Fruit fly (Drosophila melanogaster) whole organism, prepupa: ENCODE measurements around the gene CG6678.

Experiments
- Blimp-1 ChIP-seq: fragments of 200-800 bp; sonication (Bioruptor generic); optimal IDR thresholded peaks from 3 replicates; lab custom pipeline; 2017; ENCODE audit warnings: missing biosample characterization, missing genetic modification characterization, mild to moderate bottlenecking, moderate library complexity, missing genetic modification reagents
- CG10631 ChIP-seq: fragments of 200-800 bp; sonication (Bioruptor generic); optimal IDR thresholded peaks from 2 replicates; lab custom pipeline; 2016; ENCODE audit warnings: missing biosample characterization, missing genetic modification characterization
- CG10669 ChIP-seq: fragments of 200-800 bp; sonication (Bioruptor generic); optimal IDR thresholded peaks from 3 replicates; lab custom pipeline; 2018; ENCODE audit warnings: missing biosample characterization, mild to moderate bottlenecking, missing genetic modification characterization, moderate library complexity
- CG11294 ChIP-seq: fragments of 200-800 bp; sonication (Bioruptor generic); IDR thresholded peaks from 2 replicates; pipeline ENCODE4 v1.3.6; 2022; ENCODE audit warnings: missing biosample characterization, missing genetic modification characterization
- CG11762 ChIP-seq: fragments of 200-800 bp; sonication (Bioruptor generic); optimal IDR thresholded peaks from 3 replicates; lab custom pipeline; 2016; ENCODE audit warnings: missing biosample characterization, missing genetic modification characterization; ENCODE audit not compliant: insufficient read depth
- CG11902 ChIP-seq: fragments of 200-800 bp; sonication (Bioruptor generic); optimal IDR thresholded peaks from 3 replicates; lab custom pipeline; 2016; ENCODE audit warnings: missing biosample characterization, missing genetic modification characterization
- CG15336 ChIP-seq: fragments of 200-800 bp; sonication (Bioruptor generic); IDR thresholded peaks from 2 replicates; pipeline ENCODE4 v1.3.6; 2022; ENCODE audit warnings: missing biosample characterization, missing genetic modification characterization
- CG1621 ChIP-seq: fragments of 200-800 bp; sonication (Bioruptor generic); optimal IDR thresholded peaks from 3 replicates; lab custom pipeline; 2018; ENCODE audit warnings: missing biosample characterization, mild to moderate bottlenecking, missing genetic modification characterization
- CG16779 ChIP-seq: fragments of 200-800 bp; sonication (Bioruptor generic); optimal IDR thresholded peaks from 3 replicates; lab custom pipeline; 2017; ENCODE audit warnings: missing biosample characterization, mild to moderate bottlenecking, missing genetic modification characterization
- CG3032 ChIP-seq: fragments of 200-800 bp; optimal IDR thresholded peaks from 2 replicates; lab custom pipeline; 2019; ENCODE audit warnings: missing biosample characterization, mild to moderate bottlenecking, missing genetic modification characterization, moderate library complexity
- CG3919 ChIP-seq: fragments of 200-800 bp; sonication (Bioruptor generic); optimal IDR thresholded peaks from 3 replicates; lab custom pipeline; 2016; ENCODE audit warnings: missing biosample characterization, missing genetic modification characterization
- CG4318 ChIP-seq: fragments of 200-800 bp; sonication (Bioruptor generic); optimal IDR thresholded peaks from 3 replicates; lab custom pipeline; 2017; ENCODE audit warnings: missing biosample characterization, mild to moderate bottlenecking, missing genetic modification characterization
- CG6163 ChIP-seq: fragments of 200-800 bp; sonication (Bioruptor generic); IDR thresholded peaks from 3 replicates; pipeline ENCODE4 v1.3.6; 2022; ENCODE audit warnings: missing biosample characterization, missing genetic modification characterization
- CG6276 ChIP-seq: fragments of 200-800 bp; sonication (Bioruptor generic); optimal IDR thresholded peaks from 2 replicates; lab custom pipeline; 2017; ENCODE audit warnings: missing biosample characterization, mild to moderate bottlenecking, missing genetic modification characterization
- CG6808 ChIP-seq: fragments of 200-800 bp; sonication (Bioruptor generic); optimal IDR thresholded peaks from 3 replicates; lab custom pipeline; 2017; ENCODE audit warnings: missing biosample characterization, missing genetic modification characterization, mild to moderate bottlenecking, moderate library complexity, missing genetic modification reagents
- CG6854 ChIP-seq: fragments of 200-800 bp; sonication (Bioruptor generic); optimal IDR thresholded peaks from 2 replicates; lab custom pipeline; 2017; ENCODE audit warnings: missing biosample characterization, mild to moderate bottlenecking, missing genetic modification characterization
- CG7368 ChIP-seq: fragments of 200-800 bp; sonication (Bioruptor generic); optimal IDR thresholded peaks from 3 replicates; lab custom pipeline; 2016; ENCODE audit warnings: missing biosample characterization, missing genetic modification characterization
- CG8119 ChIP-seq: fragments of 200-800 bp; sonication (Bioruptor generic); IDR thresholded peaks from 3 replicates; pipeline ENCODE4 v1.3.6; 2022; ENCODE audit warnings: missing biosample characterization, missing genetic modification characterization
- CG8319 ChIP-seq: fragments of 200-800 bp; sonication (Bioruptor generic); optimal IDR thresholded peaks from 3 replicates; lab custom pipeline; 2016; ENCODE audit warnings: missing biosample characterization, missing genetic modification characterization
- Eip75B ChIP-seq: fragments of 200-800 bp; sonication (Bioruptor generic); optimal IDR thresholded peaks from 3 replicates; lab custom pipeline; 2016; ENCODE audit warnings: missing biosample characterization, missing genetic modification characterization
- Eip78C ChIP-seq: fragments of 200-800 bp; sonication (Bioruptor generic); peaks from one replicate; lab custom pipeline; 2016; ENCODE audit warnings: missing biosample characterization, missing genetic modification characterization
- Ets21C ChIP-seq: fragments of 200-800 bp; sonication (Bioruptor generic); optimal IDR thresholded peaks from 3 replicates; lab custom pipeline; 2016; ENCODE audit warnings: missing biosample characterization, missing genetic modification characterization
- Ets96B ChIP-seq: fragments of 200-800 bp; optimal IDR thresholded peaks from 2 replicates; lab custom pipeline; 2019; ENCODE audit warnings: missing biosample characterization, mild to moderate bottlenecking, missing genetic modification characterization, moderate library complexity
- Gug ChIP-seq: fragments of 200-800 bp; sonication (Bioruptor generic); IDR thresholded peaks from 2 replicates; pipeline ENCODE4 v1.3.6; 2022; ENCODE audit warnings: missing biosample characterization, missing genetic modification characterization
- Hr39 ChIP-seq: fragments of 200-800 bp; sonication (Bioruptor generic); optimal IDR thresholded peaks from 2 replicates; lab custom pipeline; 2016; ENCODE audit warnings: missing biosample characterization, missing genetic modification characterization
- Lpt ChIP-seq: fragments of 200-800 bp; sonication (Bioruptor generic); optimal IDR thresholded peaks from 3 replicates; lab custom pipeline; 2016; ENCODE audit warnings: missing biosample characterization, missing genetic modification characterization
- OdsH ChIP-seq: fragments of 200-800 bp; sonication (Bioruptor generic); optimal IDR thresholded peaks from 3 replicates; lab custom pipeline; 2016; ENCODE audit warnings: missing biosample characterization, missing genetic modification characterization
- cyc ChIP-seq: fragments of 200-800 bp; sonication (Bioruptor generic); optimal IDR thresholded peaks from 3 replicates; lab custom pipeline; 2016; ENCODE audit warnings: missing biosample characterization, missing genetic modification characterization
- dac ChIP-seq: fragments of 200-800 bp; sonication (Bioruptor generic); optimal IDR thresholded peaks from 2 replicates; lab custom pipeline; 2017; ENCODE audit warnings: missing biosample characterization, mild to moderate bottlenecking, missing genetic modification characterization
- dsx ChIP-seq: fragments of 200-800 bp; optimal IDR thresholded peaks from 3 replicates; lab custom pipeline; 2019; ENCODE audit warnings: missing biosample characterization, mild to moderate bottlenecking, missing genetic modification characterization, moderate library complexity; ENCODE audit not compliant: poor library complexity, severe bottlenecking
- eg ChIP-seq: fragments of 200-800 bp; sonication (Bioruptor generic); IDR thresholded peaks from 3 replicates; pipeline ENCODE4 v1.3.6; 2022; ENCODE audit warnings: missing biosample characterization, missing genetic modification characterization
- esn ChIP-seq: fragments of 200-800 bp; sonication (Bioruptor generic); optimal IDR thresholded peaks from 2 replicates; lab custom pipeline; 2016; ENCODE audit warnings: missing biosample characterization, mild to moderate bottlenecking, missing genetic modification characterization, moderate library complexity
- fd59A ChIP-seq: fragments of 200-800 bp; sonication (Bioruptor generic); optimal IDR thresholded peaks from 2 replicates; lab custom pipeline; 2017; ENCODE audit warnings: missing biosample characterization, mild to moderate bottlenecking, missing genetic modification characterization, missing genetic modification reagents
- fkh ChIP-seq: fragments of 200-800 bp; sonication (Bioruptor generic); optimal IDR thresholded peaks from 3 replicates; lab custom pipeline; 2017; ENCODE audit warnings: missing biosample characterization, mild to moderate bottlenecking, missing genetic modification characterization, moderate library complexity
- lz ChIP-seq: fragments of 200-800 bp; sonication (Bioruptor generic); optimal IDR thresholded peaks from 3 replicates; lab custom pipeline; 2016; ENCODE audit warnings: missing biosample characterization, missing genetic modification characterization
- net ChIP-seq: fragments of 200-800 bp; sonication (Bioruptor generic); optimal IDR thresholded peaks from 3 replicates; lab custom pipeline; 2016; ENCODE audit warnings: missing biosample characterization, missing genetic modification characterization
- pdm3 ChIP-seq: fragments of 200-800 bp; sonication (Bioruptor generic); optimal IDR thresholded peaks from 3 replicates; lab custom pipeline; 2016; ENCODE audit warnings: missing biosample characterization, missing genetic modification characterization
- ss ChIP-seq, 2 experiments: fragments of 200-800 bp; sonication (Bioruptor generic); optimal IDR thresholded peaks; 2 replicates in 1 of 2; 3 replicates in 1 of 2; lab custom pipeline; 2017 to 2018; ENCODE audit warnings: mild to moderate bottlenecking in 2 of 2, missing biosample characterization in 2 of 2, missing genetic modification characterization in 2 of 2, moderate library complexity in 1 of 2
- svp ChIP-seq: fragments of 200-800 bp; sonication (Bioruptor generic); peaks from one replicate; lab custom pipeline; 2016; ENCODE audit warnings: missing biosample characterization, missing genetic modification characterization
- topi ChIP-seq: fragments of 200-800 bp; sonication (Bioruptor generic); optimal IDR thresholded peaks from 3 replicates; lab custom pipeline; 2016; ENCODE audit warnings: missing biosample characterization, missing genetic modification characterization
- vri ChIP-seq: fragments of 200-800 bp; sonication (Bioruptor generic); optimal IDR thresholded peaks from 3 replicates; lab custom pipeline; 2016; ENCODE audit warnings: missing biosample characterization, mild to moderate bottlenecking, missing genetic modification characterization

Gene CG6678

DNA sequence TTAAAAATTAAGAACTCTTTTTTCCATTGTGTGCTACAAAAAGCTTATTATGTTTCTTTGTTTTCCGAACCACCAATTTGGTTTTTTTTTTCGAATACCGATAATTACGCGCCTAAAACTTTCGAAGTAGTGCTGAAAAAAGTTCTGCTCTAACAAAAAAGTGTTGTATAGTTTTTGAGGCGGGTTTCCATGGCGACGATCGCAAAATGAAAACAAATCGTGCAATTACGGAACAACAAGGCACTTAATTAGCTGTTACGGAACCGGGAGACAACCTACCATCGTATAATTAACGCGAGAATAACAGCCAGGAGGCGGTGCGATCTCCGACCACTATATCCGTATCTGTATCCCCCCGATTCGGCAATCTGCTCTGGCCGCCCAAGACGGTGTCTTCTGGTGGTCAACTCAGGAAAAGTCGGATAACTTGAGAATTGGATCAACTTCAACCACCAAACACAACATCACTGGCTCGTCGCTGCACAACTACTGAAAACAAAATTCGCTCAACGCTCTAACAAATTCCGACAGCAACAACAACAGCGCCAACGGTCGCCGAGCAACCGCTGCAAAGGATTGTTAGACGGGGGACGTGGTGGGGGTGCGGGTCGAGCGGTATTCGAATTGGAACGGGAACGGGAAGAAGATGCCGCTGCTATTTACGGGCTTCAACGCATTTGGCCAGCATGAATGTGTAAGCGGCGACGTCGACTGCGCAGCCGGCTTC lies at the start of gene CG6678, which contains the start of gene dnd:
Gene CG6678, plus strand, starts transcription at position 169 of the 727 bp plus-strand sequence.
Gene dnd, minus strand, starts transcription at position 495 of the 727 bp plus-strand sequence.
- TF ChIP-seq CG15336 (GFP tag; lab: Robert Waterston, UW) = no peak
- TF ChIP-seq vri (GFP tag; lab: Kevin White, UChicago) = peak; percentile 1
- no peak for TF ChIP-seq CG11762
- TF ChIP-seq fkh (GFP tag; lab: Kevin White, UChicago) = no peak
- TF ChIP-seq, all 60 proteins: peak for 1

DNA sequence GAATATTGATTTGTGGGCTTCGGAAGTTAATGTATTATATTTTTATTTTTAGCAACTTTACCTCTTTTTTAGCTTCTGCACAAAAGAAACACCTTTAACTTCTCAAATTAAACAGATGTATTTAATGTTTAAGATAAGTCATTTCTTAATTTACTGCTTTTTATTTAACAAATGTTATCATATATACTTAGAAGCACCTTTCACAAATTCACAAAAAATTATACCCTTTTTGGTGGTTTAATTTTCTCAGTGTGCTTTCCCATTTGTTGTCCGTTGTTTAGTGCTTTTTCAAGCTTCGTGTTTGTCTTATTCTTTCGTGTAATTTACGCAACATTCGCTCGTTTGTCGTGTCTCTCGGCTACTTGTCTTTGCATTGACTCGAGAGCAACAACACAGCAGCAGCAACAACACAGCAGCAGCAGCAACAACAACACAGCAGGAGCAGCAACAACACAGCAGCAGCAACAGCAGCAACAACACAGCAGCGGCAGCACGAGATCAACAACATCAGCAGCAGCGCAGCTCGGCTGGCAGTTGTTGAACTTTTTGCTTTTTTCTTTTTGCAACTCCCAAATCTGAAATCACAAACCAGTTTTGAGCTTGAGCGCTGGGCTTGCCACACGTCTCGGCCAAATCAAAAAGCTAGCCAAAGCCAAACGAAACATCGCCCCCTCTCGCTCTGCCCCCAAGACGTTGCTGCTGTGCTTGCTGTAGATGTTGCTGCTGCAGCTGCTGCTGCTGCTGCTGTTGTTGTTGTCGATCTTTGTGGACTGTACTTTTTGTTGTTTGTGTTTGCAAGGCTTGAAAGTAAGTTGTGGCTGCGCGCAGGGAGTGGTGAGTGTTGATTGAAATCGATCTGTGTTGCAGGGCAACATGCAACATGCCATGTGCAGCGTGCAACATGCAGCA lies 49.5 kb upstream of the CG6678 start:
- TF ChIP-seq CG16779 = peak; percentile 68
- peak; percentile 72 for TF ChIP-seq CG6808
- TF ChIP-seq CG10669 (GFP tag; lab: Kevin White, UChicago) = peak; percentile 80
- peak; percentile 40 for TF ChIP-seq dsx (GFP tag; lab: Kevin White, UChicago)
- TF ChIP-seq Gug (GFP tag; lab: Robert Waterston, UW) = peak; percentile 67
- TF ChIP-seq CG10631 (GFP tag; lab: Kevin White, UChicago) = peak; percentile 57
- TF ChIP-seq CG1621 (tag; lab: Kevin White, UChicago) = no peak
- TF ChIP-seq CG6276 (GFP tag; lab: Kevin White, UChicago) = peak; percentile 83
- TF ChIP-seq CG4318 (GFP tag; lab: Kevin White, UChicago) = no peak
- peak; percentile 29 for TF ChIP-seq CG11902 (GFP tag; lab: Kevin White, UChicago)
- TF ChIP-seq Hr39 (GFP tag; lab: Kevin White, UChicago) = no peak
- TF ChIP-seq esn (GFP tag; lab: Kevin White, UChicago) = peak; percentile 49
- TF ChIP-seq cyc (GFP tag; lab: Kevin White, UChicago) = peak; percentile 72
- no peak for TF ChIP-seq Ets21C (GFP tag; lab: Kevin White, UChicago)
- peak; percentile 49 for TF ChIP-seq lz (GFP tag; lab: Kevin White, UChicago)
- TF ChIP-seq CG6163 (GFP tag; lab: Robert Waterston, UW) = peak; percentile 91
- peak; percentile 5 for TF ChIP-seq Blimp-1 (GFP tag; lab: Kevin White, UChicago)
- peak; percentile 4 for TF ChIP-seq Ets96B (tag; lab: Kevin White, UChicago)
- peak; percentile 74 for TF ChIP-seq CG8319
- TF ChIP-seq pdm3 (GFP tag; lab: Kevin White, UChicago) = no peak
- TF ChIP-seq net (GFP tag; lab: Kevin White, UChicago) = no peak
- TF ChIP-seq CG15336 (GFP tag; lab: Robert Waterston, UW) = 0 out of 2 replicates have a peak, but pooled peaks have one; percentile 14
- peak; percentile 47 for TF ChIP-seq Eip78C (GFP tag; lab: Kevin White, UChicago)
- peak; percentile 31 to 85 for TF ChIP-seq ss (GFP tag; optimal IDR thresholded peaks at IDR 0.05; lab: Kevin White, UChicago)
- peak; percentile 67 for TF ChIP-seq topi (GFP tag; lab: Kevin White, UChicago)
- TF ChIP-seq CG11762 = peak; percentile 63
- TF ChIP-seq Lpt (GFP tag; lab: Kevin White, UChicago) = peak; percentile 67
- no peak for TF ChIP-seq fd59A
- peak; percentile 65 for TF ChIP-seq CG3032 (tag; lab: Kevin White, UChicago)
- TF ChIP-seq CG6854 (GFP tag; lab: Kevin White, UChicago) = peak; percentile 59
- TF ChIP-seq OdsH = no peak
- TF ChIP-seq CG3919 (GFP tag; lab: Kevin White, UChicago) = peak; percentile 82
- peak; percentile 8; the same call in 1 of the 2 replicates for TF ChIP-seq CG11294 (GFP tag; lab: Robert Waterston, UW)
- TF ChIP-seq eg (GFP tag; lab: Robert Waterston, UW) = peak; percentile 84
- no peak for TF ChIP-seq dac (GFP tag; lab: Kevin White, UChicago)
- TF ChIP-seq CG7368 (GFP tag; lab: Kevin White, UChicago) = peak; percentile 75
- TF ChIP-seq vri (GFP tag; lab: Kevin White, UChicago) = peak; percentile 5
- peak; percentile 28; the same call in 2 of the 3 replicates for TF ChIP-seq CG8119 (GFP tag; lab: Robert Waterston, UW)
- peak; percentile 78 for TF ChIP-seq Eip75B (GFP tag; lab: Kevin White, UChicago)
- peak; percentile 69 for TF ChIP-seq svp (GFP tag; lab: Kevin White, UChicago)
- TF ChIP-seq, all 60 proteins: peak for 31
